Fruit fly (Drosophila melanogaster) ovary, adult (tissue): ENCODE results near the gene Cds.
A peak's percentile ranks its signal among the peaks of the same experiment; 100 is the strongest.

Source experiments
- CG17801 ChIP-seq: fragments of 200-800 bp; optimal IDR thresholded peaks from 2 replicates; lab custom pipeline; 2019; ENCODE audit warnings: missing biosample characterization, mild to moderate bottlenecking, missing genetic modification characterization, moderate library complexity; ENCODE audit not compliant: partially characterized antibody

Cds gene

dm6 chr3L:8127712-8128210 is at the start of gene Cds, which contains the start of gene Uba2:
Gene Cds (plus strand): TSS chr3L:8127762.
Gene Uba2 (minus strand): TSS chr3L:8127818.
- TF ChIP-seq CG17801 = peak; percentile 96

dm6 chr3L:8077953-8078352 is 49.6 kb upstream of the Cds start:
- no peak for TF ChIP-seq CG17801

- TF ChIP-seq CG17801 = no peak
Observed at dm6 chr3L:8079598-8079997, 48.0 kb upstream of the Cds start.

dm6 chr3L:8080790-8081189 is 46.8 kb upstream of the Cds start:
- no peak for TF ChIP-seq CG17801

dm6 chr3L:8081822-8082221 is 45.7 kb upstream of the Cds start:
- TF ChIP-seq CG17801 = peak; percentile 26

- no peak for TF ChIP-seq CG17801
Observed at dm6 chr3L:8086218-8086617, 41.3 kb upstream of the Cds start.

dm6 chr3L:8091650-8092068 is 35.9 kb upstream of the Cds start, which contains the start of gene CG7565:
Gene CG7565 (minus strand): TSS chr3L:8091786.
- peak; percentile 67 for TF ChIP-seq CG17801

dm6 chr3L:8093553-8093952 is 34.0 kb upstream of the Cds start:
- no peak for TF ChIP-seq CG17801

- TF ChIP-seq CG17801 = no peak
Observed at dm6 chr3L:8094652-8095129, 32.9 kb upstream of the Cds start.

dm6 chr3L:8096106-8096558 is 31.4 kb upstream of the Cds start:
- peak; percentile 91 for TF ChIP-seq CG17801

- no peak for TF ChIP-seq CG17801
Observed at dm6 chr3L:8097101-8097500, 30.5 kb upstream of the Cds start.

dm6 chr3L:8108201-8108600 is 19.4 kb upstream of the Cds start:
- TF ChIP-seq CG17801 = no peak

- no peak for TF ChIP-seq CG17801
Observed at dm6 chr3L:8108886-8109285, 18.7 kb upstream of the Cds start, which contains the start of gene fan. Gene fan (plus strand): TSS chr3L:8109132.

- TF ChIP-seq CG17801 = no peak
Observed at dm6 chr3L:8110171-8110570, 17.4 kb upstream of the Cds start, which contains the start of gene Nulp1. Gene Nulp1 (plus strand): TSS chr3L:8110368.

- peak; percentile 81 for TF ChIP-seq CG17801
Observed at dm6 chr3L:8115864-8116528, 11.6 kb upstream of the Cds start, which contains the start of the genes Arp3 and msk. Gene Arp3 (minus strand): TSS chr3L:8115902. Gene msk (plus strand): TSS chr3L:8116179.

dm6 chr3L:8116809-8117208 is 10.8 kb upstream of the Cds start:
- TF ChIP-seq CG17801 = no peak

dm6 chr3L:8121590-8121989 is 6.0 kb upstream of the Cds start, which contains the start of gene ldbr:
Gene ldbr (plus strand): TSS chr3L:8121827.
- peak; percentile 34 for TF ChIP-seq CG17801
